Worm (Caenorhabditis elegans): ENCODE measurements around the gene Y47D3A.34.

ce11 chrIII:11200879-11201518 lies 33.7 kb downstream of the Y47D3A.34 start:
- TF ChIP-seq alr-1 (tag; optimal IDR thresholded peaks at IDR 0.05) (no peak), lin-13 (GFP tag; optimal IDR thresholded peaks at IDR 0.05) (no peak)

All from whole organism, L2 larva.